Fruit fly (Drosophila melanogaster) whole organism, embryonic: Measurements from ENCODE around the gene wda.

Experiments used
- Aef1 ChIP-seq: fragments of 200-800 bp; sonication (Bioruptor generic); IDR thresholded peaks from 3 replicates; pipeline ENCODE4 v1.3.6; 2022; ENCODE audit warnings: missing biosample characterization, missing genetic modification characterization
- CG11560 ChIP-seq: fragments of 200-800 bp; sonication (Bioruptor generic); IDR thresholded peaks from 3 replicates; pipeline ENCODE4 v1.3.6; 2022; ENCODE audit warnings: missing biosample characterization, missing genetic modification characterization
- CG11696 ChIP-seq: fragments of 200-800 bp; sonication (Bioruptor generic); IDR thresholded peaks from 2 replicates; pipeline ENCODE4 v1.3.6; 2022; ENCODE audit warnings: missing biosample characterization, missing genetic modification characterization
- CG11723 ChIP-seq: fragments of 200-800 bp; sonication (Bioruptor generic); optimal IDR thresholded peaks from 2 replicates; lab custom pipeline; 2017; ENCODE audit warnings: missing biosample characterization, mild to moderate bottlenecking, missing genetic modification characterization
- CG13123 ChIP-seq: fragments of 200-800 bp; sonication (Bioruptor generic); optimal IDR thresholded peaks from 2 replicates; lab custom pipeline; 2016; ENCODE audit warnings: missing biosample characterization, missing genetic modification characterization
- CG13775 ChIP-seq: fragments of 200-800 bp; sonication (Bioruptor generic); optimal IDR thresholded peaks from 3 replicates; lab custom pipeline; 2017; ENCODE audit warnings: missing biosample characterization, mild to moderate bottlenecking, missing genetic modification characterization
- CG15269 ChIP-seq: fragments of 200-800 bp; sonication (Bioruptor generic); optimal IDR thresholded peaks from 2 replicates; lab custom pipeline; 2018; ENCODE audit warnings: missing biosample characterization, mild to moderate bottlenecking, missing genetic modification characterization, moderate library complexity
- CG1602 ChIP-seq: fragments of 200-800 bp; sonication (Bioruptor generic); optimal IDR thresholded peaks from 3 replicates; lab custom pipeline; 2016; ENCODE audit warnings: missing biosample characterization, missing genetic modification characterization
- CG16779 ChIP-seq: fragments of 200-800 bp; sonication (Bioruptor generic); IDR thresholded peaks from 2 replicates; pipeline ENCODE4 v1.3.6; 2022; ENCODE audit warnings: missing biosample characterization, missing genetic modification characterization
- CG17912 ChIP-seq: fragments of 200-800 bp; sonication (Bioruptor generic); optimal IDR thresholded peaks from 2 replicates; lab custom pipeline; 2018; ENCODE audit warnings: missing biosample characterization, mild to moderate bottlenecking, missing genetic modification characterization
- CG3163 ChIP-seq: fragments of 200-800 bp; sonication (Bioruptor generic); optimal IDR thresholded peaks from 3 replicates; lab custom pipeline; 2016; ENCODE audit warnings: missing biosample characterization, missing genetic modification characterization
- CG3281 ChIP-seq: fragments of 200-800 bp; sonication (Bioruptor generic); optimal IDR thresholded peaks from 3 replicates; lab custom pipeline; 2017; ENCODE audit warnings: missing biosample characterization, mild to moderate bottlenecking, missing genetic modification characterization
- CG4328 ChIP-seq: fragments of 200-800 bp; sonication (Bioruptor generic); optimal IDR thresholded peaks from 3 replicates; lab custom pipeline; 2017; ENCODE audit warnings: missing biosample characterization, missing genetic modification reagents, missing genetic modification characterization
- CG6689 ChIP-seq: fragments of 200-800 bp; sonication (Bioruptor generic); IDR thresholded peaks from 2 replicates; pipeline ENCODE4 v1.3.6; 2022; ENCODE audit warnings: missing biosample characterization, missing genetic modification characterization
- CG6765 ChIP-seq: fragments of 200-800 bp; sonication (Bioruptor generic); optimal IDR thresholded peaks from 3 replicates; lab custom pipeline; 2017; ENCODE audit warnings: missing biosample characterization, mild to moderate bottlenecking, missing genetic modification characterization
- CG8359 ChIP-seq: fragments of 200-800 bp; sonication (Bioruptor generic); optimal IDR thresholded peaks from 2 replicates; lab custom pipeline; 2017; ENCODE audit warnings: missing biosample characterization, mild to moderate bottlenecking, missing genetic modification characterization, borderline replicate concordance
- CG8765 ChIP-seq: fragments of 200-800 bp; sonication (Bioruptor generic); IDR thresholded peaks from 2 replicates; pipeline ENCODE4 v1.3.6; 2022; ENCODE audit warnings: missing biosample characterization, missing genetic modification characterization
- CoRest ChIP-seq: fragments of 200-800 bp; sonication (Bioruptor generic); optimal IDR thresholded peaks from 3 replicates; lab custom pipeline; 2018; ENCODE audit warnings: missing biosample characterization, mild to moderate bottlenecking, missing genetic modification characterization, moderate library complexity
- Deaf1 ChIP-seq: fragments of 200-800 bp; optimal IDR thresholded peaks from 3 replicates; lab custom pipeline; 2019; ENCODE audit warnings: missing biosample characterization, mild to moderate bottlenecking, missing genetic modification characterization, moderate library complexity
- Fer1 ChIP-seq: fragments of 200-800 bp; sonication (Bioruptor generic); optimal IDR thresholded peaks from 2 replicates; lab custom pipeline; 2017; ENCODE audit warnings: missing biosample characterization, mild to moderate bottlenecking, missing genetic modification characterization
- Hey ChIP-seq: fragments of 200-800 bp; sonication (Bioruptor generic); optimal IDR thresholded peaks from 3 replicates; lab custom pipeline; 2018; ENCODE audit warnings: missing biosample characterization, mild to moderate bottlenecking, missing genetic modification characterization
- Hr3 ChIP-seq: fragments of 200-800 bp; sonication (Bioruptor generic); optimal IDR thresholded peaks from 3 replicates; lab custom pipeline; 2016; ENCODE audit warnings: missing biosample characterization, missing genetic modification characterization
- Hsf ChIP-seq: fragments of 200-800 bp; sonication (Bioruptor generic); optimal IDR thresholded peaks from 3 replicates; lab custom pipeline; 2016; ENCODE audit warnings: missing biosample characterization, missing genetic modification characterization
- MESR4 ChIP-seq: fragments of 200-800 bp; sonication (Bioruptor generic); optimal IDR thresholded peaks from 2 replicates; lab custom pipeline; 2018; ENCODE audit warnings: missing biosample characterization, mild to moderate bottlenecking, missing genetic modification characterization, moderate library complexity
- Rfx ChIP-seq: fragments of 200-800 bp; sonication (Bioruptor generic); IDR thresholded peaks from 2 replicates; pipeline ENCODE4 v1.3.6; 2022; ENCODE audit warnings: missing biosample characterization, missing genetic modification characterization
- ac ChIP-seq: fragments of 200-800 bp; sonication (Bioruptor generic); optimal IDR thresholded peaks from 3 replicates; lab custom pipeline; 2017; ENCODE audit warnings: missing biosample characterization, mild to moderate bottlenecking, missing genetic modification characterization
- ase ChIP-seq: fragments of 200-800 bp; sonication (Bioruptor generic); IDR thresholded peaks from 3 replicates; pipeline ENCODE4 v1.3.6; 2022; ENCODE audit warnings: missing biosample characterization, missing genetic modification characterization
- bsh ChIP-seq, 2 experiments: fragments of 200-800 bp; sonication (Bioruptor generic); optimal IDR thresholded peaks; 2 replicates each; lab custom pipeline; 2017 to 2018; ENCODE audit warnings: mild to moderate bottlenecking in 2 of 2, missing biosample characterization in 2 of 2, missing genetic modification characterization in 2 of 2, moderate library complexity in 1 of 2
- cad ChIP-seq: fragments of >200 bp; optimal IDR thresholded peaks from 2 replicates; lab custom pipeline; 2017; ENCODE audit warnings: missing biosample characterization, missing genetic modification characterization
- ci ChIP-seq: fragments of 200-800 bp; sonication (Bioruptor generic); IDR thresholded peaks from 3 replicates; pipeline ENCODE4 v1.3.6; 2022; ENCODE audit warnings: missing biosample characterization, missing genetic modification characterization
- dan ChIP-seq: fragments of 200-800 bp; sonication (Bioruptor generic); IDR thresholded peaks from 2 replicates; pipeline ENCODE4 v1.3.6; 2022; ENCODE audit warnings: missing biosample characterization, missing genetic modification characterization
- dmrt99B ChIP-seq: fragments of 200-800 bp; sonication (Bioruptor generic); optimal IDR thresholded peaks from 2 replicates; lab custom pipeline; 2018; ENCODE audit warnings: missing biosample characterization, mild to moderate bottlenecking, missing genetic modification characterization, moderate library complexity
- eve ChIP-seq, 2 experiments: fragments of >200 bp; optimal IDR thresholded peaks; 2 replicates each; lab custom pipeline; 2017; ENCODE audit warnings: missing biosample characterization in 2 of 2, missing genetic modification characterization in 2 of 2
- fd3F ChIP-seq: fragments of 200-800 bp; sonication (Bioruptor generic); optimal IDR thresholded peaks from 2 replicates; lab custom pipeline; 2018; ENCODE audit warnings: missing biosample characterization, mild to moderate bottlenecking, missing genetic modification characterization, moderate library complexity
- fd96Cb ChIP-seq: fragments of 200-800 bp; sonication (Bioruptor generic); optimal IDR thresholded peaks from 2 replicates; lab custom pipeline; 2018; ENCODE audit warnings: missing biosample characterization, mild to moderate bottlenecking, missing genetic modification characterization, moderate library complexity
- gce ChIP-seq: fragments of 200-800 bp; sonication (Bioruptor generic); IDR thresholded peaks from 3 replicates; pipeline ENCODE4 v1.3.6; 2022; ENCODE audit warnings: missing biosample characterization, missing genetic modification characterization
- gcm2 ChIP-seq: fragments of 200-800 bp; sonication (Bioruptor generic); optimal IDR thresholded peaks from 2 replicates; lab custom pipeline; 2016; ENCODE audit warnings: missing biosample characterization, missing genetic modification characterization
- hth ChIP-seq: fragments of >200 bp; optimal IDR thresholded peaks from 2 replicates; lab custom pipeline; 2017; ENCODE audit warnings: inconsistent platforms
- ind ChIP-seq: fragments of 200-800 bp; sonication (Bioruptor generic); optimal IDR thresholded peaks from 3 replicates; lab custom pipeline; 2016; ENCODE audit warnings: missing biosample characterization, missing genetic modification characterization
- lilli ChIP-seq: fragments of 200-800 bp; sonication (Bioruptor generic); optimal IDR thresholded peaks from 3 replicates; lab custom pipeline; 2016; ENCODE audit warnings: missing biosample characterization, missing genetic modification characterization
- lmd ChIP-seq: fragments of 200-800 bp; sonication (Bioruptor generic); IDR thresholded peaks from 2 replicates; pipeline ENCODE4 v1.3.6; 2022; ENCODE audit warnings: missing biosample characterization, missing genetic modification characterization
- luna ChIP-seq: fragments of 200-800 bp; sonication (Bioruptor generic); optimal IDR thresholded peaks from 2 replicates; lab custom pipeline; 2016; ENCODE audit warnings: missing biosample characterization, missing genetic modification characterization
- peb ChIP-seq: fragments of 200-800 bp; sonication (Bioruptor generic); IDR thresholded peaks from 2 replicates; pipeline ENCODE4 v1.3.6; 2022; ENCODE audit warnings: missing biosample characterization, missing genetic modification characterization
- pzg ChIP-seq: fragments of 200-800 bp; sonication (Bioruptor generic); optimal IDR thresholded peaks from 3 replicates; lab custom pipeline; 2018; ENCODE audit warnings: missing biosample characterization, mild to moderate bottlenecking, missing genetic modification characterization, moderate library complexity
- rib ChIP-seq: fragments of 200-800 bp; sonication (Bioruptor generic); IDR thresholded peaks from 2 replicates; pipeline ENCODE4 v1.3.6; 2022; ENCODE audit warnings: missing biosample characterization, missing genetic modification characterization
- sc ChIP-seq, 3 experiments: fragments of >200 bp in 2 of 3; fragments of 200-800 bp in 1 of 3; sonication (Bioruptor generic) in 1 of 3; optimal IDR thresholded peaks; 2 replicates in 2 of 3; 3 replicates in 1 of 3; lab custom pipeline; 2017; ENCODE audit warnings: mild to moderate bottlenecking in 1 of 3, missing biosample characterization in 1 of 3, missing genetic modification characterization in 1 of 3, missing genetic modification reagents in 1 of 3
- shn ChIP-seq: fragments of 200-800 bp; sonication (Bioruptor generic); optimal IDR thresholded peaks from 3 replicates; lab custom pipeline; 2016; ENCODE audit warnings: missing biosample characterization, missing genetic modification characterization
- slp2 ChIP-seq: fragments of 200-800 bp; sonication (Bioruptor generic); optimal IDR thresholded peaks from 2 replicates; lab custom pipeline; 2016; ENCODE audit warnings: missing biosample characterization, missing genetic modification characterization
- sna ChIP-seq: fragments of 200-800 bp; sonication (Bioruptor generic); IDR thresholded peaks from 2 replicates; pipeline ENCODE4 v1.3.6; 2022; ENCODE audit warnings: missing biosample characterization, missing genetic modification characterization; ENCODE audit not compliant: partially characterized antibody
- so ChIP-seq: fragments of 200-800 bp; sonication (Bioruptor generic); IDR thresholded peaks from 3 replicates; pipeline ENCODE4 v1.3.6; 2022; ENCODE audit warnings: missing biosample characterization, missing genetic modification characterization
- tna ChIP-seq: fragments of 200-800 bp; sonication (Bioruptor generic); IDR thresholded peaks from 2 replicates; pipeline ENCODE4 v1.3.6; 2022; ENCODE audit warnings: missing biosample characterization, missing genetic modification characterization; ENCODE audit not compliant: partially characterized antibody

wda gene

DNA sequence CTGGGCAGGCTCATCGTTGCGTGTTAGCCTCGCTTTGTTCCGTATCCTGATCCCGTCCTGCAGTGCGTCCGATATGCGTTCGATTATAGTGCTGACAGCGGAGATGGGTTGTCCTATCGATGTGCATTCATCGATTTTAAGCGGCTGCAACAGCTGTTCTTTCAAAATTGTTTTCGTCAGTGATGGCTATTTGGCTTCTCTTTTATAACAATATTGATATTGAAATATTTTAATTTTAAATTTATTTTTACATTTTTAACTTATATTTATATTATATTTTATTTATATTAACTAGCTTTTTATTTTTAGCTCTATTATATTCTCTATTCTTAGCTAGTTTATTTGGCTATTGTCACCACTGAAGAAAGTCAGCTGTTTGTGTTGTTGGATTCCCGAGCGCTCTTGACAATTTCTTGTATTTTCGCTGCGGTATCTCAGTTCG lies at the start of gene wda, which contains the start of gene Pex11c (continued):
- peak; percentile 48 for TF ChIP-seq MESR4 (GFP tag; lab: Kevin White, UChicago)
- TF ChIP-seq ci (GFP tag; lab: Robert Waterston, UW), result peak; percentile 78; the same call in 2 of the 3 replicates
- TF ChIP-seq fd96Cb, result peak; percentile 79
- peak; percentile 77 for TF ChIP-seq Fer1
- peak; percentile 91 for TF ChIP-seq Hr3 (GFP tag; lab: Kevin White, UChicago)
- peak in 1 of 2 experiments; percentile 93 for TF ChIP-seq bsh (GFP tag; optimal IDR thresholded peaks at IDR 0.05; lab: Kevin White, UChicago)
- no peak for TF ChIP-seq sc (optimal IDR thresholded peaks at IDR 0.05; lab: Kevin White, UChicago)
- peak; percentile 82 for TF ChIP-seq sc (GFP tag; optimal IDR thresholded peaks at IDR 0.05; lab: Kevin White, UChicago)
- peak; percentile 85 for TF ChIP-seq ase (GFP tag; lab: Robert Waterston, UW)
- TF ChIP-seq rib (GFP tag; lab: Robert Waterston, UW), result no peak
- TF ChIP-seq eve (GFP tag; optimal IDR thresholded peaks at IDR 0.05; lab: Kevin White, UChicago), result no peak
- no peak for TF ChIP-seq CG11723
- no peak; the same call in 2 of the 3 replicates for TF ChIP-seq CG11560 (tag; lab: Robert Waterston, UW)
- TF ChIP-seq CG13775 (GFP tag; lab: Kevin White, UChicago), result peak; percentile 93
- peak; percentile 89 for TF ChIP-seq CG6689 (GFP tag; lab: Robert Waterston, UW)
- peak; percentile 72 for TF ChIP-seq CG11696 (GFP tag; lab: Robert Waterston, UW)
- TF ChIP-seq luna (GFP tag; lab: Kevin White, UChicago), result no peak
- TF ChIP-seq CG3281 (GFP tag; lab: Kevin White, UChicago), result peak; percentile 61
- peak; percentile 95 for TF ChIP-seq CoRest
- TF ChIP-seq cad (GFP tag; lab: Kevin White, UChicago), result no peak
- no peak for TF ChIP-seq slp2 (GFP tag; lab: Kevin White, UChicago)
- peak; percentile 68 for TF ChIP-seq Deaf1
- TF ChIP-seq Hsf (GFP tag; lab: Kevin White, UChicago), result peak; percentile 24
- TF ChIP-seq gce (GFP tag; lab: Robert Waterston, UW), result no peak
- TF ChIP-seq lmd (GFP tag; lab: Robert Waterston, UW), result peak; percentile 87; the same call in 1 of the 2 replicates
- peak; percentile 65 for TF ChIP-seq tna (GFP tag; lab: Robert Waterston, UW)
- TF ChIP-seq shn (GFP tag; lab: Kevin White, UChicago), result no peak
- peak; percentile 91; the same call in 2 of the 3 replicates for TF ChIP-seq so (GFP tag; lab: Robert Waterston, UW)
- peak; percentile 90 for TF ChIP-seq Rfx (GFP tag; lab: Robert Waterston, UW)
- TF ChIP-seq ind (GFP tag; lab: Kevin White, UChicago), result peak; percentile 81
- peak; percentile 84 for TF ChIP-seq Aef1 (GFP tag; lab: Robert Waterston, UW)
- TF ChIP-seq CG13123 (GFP tag; lab: Kevin White, UChicago), result peak; percentile 61
- peak; percentile 77 for TF ChIP-seq lilli
- peak; percentile 38 for TF ChIP-seq CG8359
- TF ChIP-seq CG15269 (tag; lab: Kevin White, UChicago), result peak; percentile 91
- no peak for TF ChIP-seq CG17912
- TF ChIP-seq gcm2 (GFP tag; lab: Kevin White, UChicago), result no peak
- TF ChIP-seq dmrt99B, result peak; percentile 86
- TF ChIP-seq CG16779, result no peak
- TF ChIP-seq CG6765 (GFP tag; lab: Kevin White, UChicago), result peak; percentile 65
- peak; percentile 37 for TF ChIP-seq pzg (GFP tag; lab: Kevin White, UChicago)
- peak; percentile 65 for TF ChIP-seq CG8765
- TF ChIP-seq dan (GFP tag; lab: Robert Waterston, UW), result no peak
- no peak for TF ChIP-seq hth (lab: Kevin White, UChicago)
- TF ChIP-seq CG4328 (GFP tag; lab: Kevin White, UChicago), result peak; percentile 55
- TF ChIP-seq CG3163 (GFP tag; lab: Kevin White, UChicago), result no peak
- TF ChIP-seq sna, result peak; percentile 67; the same call in 1 of the 2 replicates
- no peak for TF ChIP-seq Hey (tag; lab: Kevin White, UChicago)
- TF ChIP-seq fd3F, result peak; percentile 88
- TF ChIP-seq ac (GFP tag; lab: Kevin White, UChicago), result peak; percentile 39
- peak; percentile 86 for TF ChIP-seq CG1602 (GFP tag; lab: Kevin White, UChicago)
- peak; percentile 24; the same call in 1 of the 2 replicates for TF ChIP-seq peb (GFP tag; lab: Robert Waterston, UW)
